Worm (Caenorhabditis elegans) whole organism, mixed stage, embryonic: Measurements from ENCODE around the gene wapl-1.

Experiments used
- bed-3 ChIP-seq: fragments of 200-800 bp; sonication (Bioruptor generic); optimal IDR thresholded peaks from 3 replicates; lab custom pipeline; 2018; ENCODE audit warnings: mild to moderate bottlenecking, missing genetic modification characterization, moderate library complexity, missing compliant biosample characterization
- nhr-76 ChIP-seq: sonication (generic microtip); optimal IDR thresholded peaks from 2 replicates; lab custom pipeline; 2017; ENCODE audit warnings: missing biosample characterization, missing genetic modification characterization
- tbx-8 ChIP-seq: fragments of 200-800 bp; sonication (Bioruptor generic); optimal IDR thresholded peaks from 2 replicates; lab custom pipeline; 2018; ENCODE audit warnings: mild to moderate bottlenecking, missing genetic modification characterization, moderate library complexity, missing compliant biosample characterization
- unc-62 ChIP-seq: fragments of 150-350 bp; optimal IDR thresholded peaks from 2 replicates; lab custom pipeline; 2014; ENCODE audit warnings: missing biosample characterization, missing genetic modification reagents, missing genetic modification characterization

DNA sequence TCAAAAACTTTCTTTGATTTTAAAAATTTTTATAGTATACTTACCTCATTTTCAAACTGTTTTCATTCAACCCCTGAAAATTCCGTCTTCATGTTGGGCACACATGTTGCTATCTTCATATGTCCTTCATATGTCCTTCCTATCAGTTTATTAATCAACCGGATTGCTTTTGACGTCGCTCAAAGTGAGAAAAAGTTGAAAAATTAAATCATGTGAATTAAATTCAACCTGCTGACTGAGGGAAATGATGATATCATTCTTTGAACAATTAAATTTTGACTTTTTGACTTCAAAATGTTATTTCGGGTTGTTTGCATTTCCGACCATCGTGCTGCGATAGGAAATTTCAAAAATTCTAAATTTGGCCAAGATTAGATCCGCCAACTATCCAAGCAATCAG lies 39.0 kb upstream of the wapl-1 start:
- TF ChIP-seq nhr-76 (no peak), bed-3 (GFP tag; lab: Kevin White, UChicago) (no peak), tbx-8 (GFP tag; lab: Kevin White, UChicago) (no peak), unc-62 (GFP tag; lab: Kevin White, UChicago) (no peak)
